Fruit fly (Drosophila melanogaster) ovary, adult (tissue): ENCODE data around the gene CG9737.

Experiments
- CG17801 ChIP-seq: fragments of 200-800 bp; optimal IDR thresholded peaks from 2 replicates; lab custom pipeline; 2019; ENCODE audit warnings: missing biosample characterization, mild to moderate bottlenecking, missing genetic modification characterization, moderate library complexity; ENCODE audit not compliant: partially characterized antibody

CG9737 gene

dm6 chr3R:30273898-30274297 lies 30.8 kb upstream of the CG9737 start:
- TF ChIP-seq CG17801 = no peak

DNA sequence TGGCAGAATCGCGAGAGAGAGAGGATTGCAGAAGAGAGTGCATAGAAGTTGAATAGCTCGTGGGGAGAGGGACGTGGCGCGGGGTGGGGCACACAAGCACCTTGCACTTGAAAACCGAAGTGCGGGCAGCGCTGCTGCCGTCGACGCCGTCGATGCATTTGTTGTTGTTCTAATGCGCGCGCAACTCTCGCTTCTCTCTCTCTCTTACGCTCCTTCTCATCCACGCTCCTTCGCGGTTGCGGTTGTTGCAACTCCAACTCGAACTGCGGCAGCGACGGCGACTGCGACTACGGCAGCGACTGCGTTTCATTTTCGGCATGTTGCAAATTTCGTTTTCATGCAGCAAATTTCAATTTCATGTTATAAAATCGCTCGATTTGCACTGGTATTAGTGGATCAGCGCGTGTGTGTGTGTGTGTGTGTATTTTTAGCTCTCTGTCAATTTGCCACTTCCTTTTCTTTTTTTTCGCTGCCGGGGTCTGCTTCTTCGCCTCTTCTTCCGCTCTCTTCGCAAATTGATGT lies 29.8 kb upstream of the CG9737 start:
- no peak for TF ChIP-seq CG17801

DNA sequence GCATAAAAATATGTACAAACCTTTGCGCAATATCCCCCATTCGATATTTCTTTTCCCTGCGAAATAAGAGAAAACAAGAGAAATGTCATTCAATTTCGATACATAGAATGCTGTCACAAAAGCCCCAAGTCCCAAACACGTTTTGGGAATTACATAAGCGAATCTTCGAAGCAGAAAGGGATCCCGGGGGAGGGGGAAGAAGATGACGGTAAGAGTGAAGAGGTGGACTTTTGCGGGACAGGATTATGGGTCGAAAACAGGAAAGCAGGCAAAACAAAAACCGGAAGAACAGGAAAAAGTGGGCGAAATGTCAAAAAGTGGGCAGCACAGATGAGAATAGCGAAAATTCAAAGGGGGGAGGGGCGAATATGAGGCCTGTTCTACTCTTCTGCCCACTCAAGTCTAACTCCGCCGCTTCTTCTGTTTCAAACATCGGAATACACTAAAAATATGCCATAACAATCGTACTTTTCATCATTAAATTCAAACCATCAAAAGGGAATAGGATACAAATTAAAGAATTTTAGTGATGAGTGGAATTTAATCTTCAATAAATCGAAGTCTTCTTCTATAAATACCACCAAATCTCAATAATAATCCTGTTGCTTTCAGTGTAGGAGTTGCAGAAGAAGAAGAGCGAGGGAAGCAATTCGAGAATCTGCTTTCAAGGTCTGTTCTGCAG lies 29.2 kb upstream of the CG9737 start:
- TF ChIP-seq CG17801 = no peak

DNA sequence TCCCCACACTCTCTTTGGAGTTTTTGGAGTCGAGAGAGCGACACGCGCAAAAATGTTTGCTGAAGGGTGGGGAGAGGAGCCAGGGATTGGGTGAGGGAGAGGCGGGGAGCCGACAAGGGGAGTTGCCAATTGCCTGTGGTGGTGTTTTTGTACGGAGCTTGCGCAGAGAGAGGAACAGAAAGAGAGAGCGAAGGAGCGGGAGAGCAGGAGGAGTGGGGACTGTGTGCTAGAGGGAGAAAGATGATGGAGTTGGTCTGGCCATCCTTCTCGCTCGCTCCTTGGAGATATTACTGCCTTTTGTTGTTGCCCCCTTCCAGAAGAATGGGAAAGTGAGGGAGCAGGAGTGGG lies 28.0 kb upstream of the CG9737 start:
- TF ChIP-seq CG17801 = no peak

DNA sequence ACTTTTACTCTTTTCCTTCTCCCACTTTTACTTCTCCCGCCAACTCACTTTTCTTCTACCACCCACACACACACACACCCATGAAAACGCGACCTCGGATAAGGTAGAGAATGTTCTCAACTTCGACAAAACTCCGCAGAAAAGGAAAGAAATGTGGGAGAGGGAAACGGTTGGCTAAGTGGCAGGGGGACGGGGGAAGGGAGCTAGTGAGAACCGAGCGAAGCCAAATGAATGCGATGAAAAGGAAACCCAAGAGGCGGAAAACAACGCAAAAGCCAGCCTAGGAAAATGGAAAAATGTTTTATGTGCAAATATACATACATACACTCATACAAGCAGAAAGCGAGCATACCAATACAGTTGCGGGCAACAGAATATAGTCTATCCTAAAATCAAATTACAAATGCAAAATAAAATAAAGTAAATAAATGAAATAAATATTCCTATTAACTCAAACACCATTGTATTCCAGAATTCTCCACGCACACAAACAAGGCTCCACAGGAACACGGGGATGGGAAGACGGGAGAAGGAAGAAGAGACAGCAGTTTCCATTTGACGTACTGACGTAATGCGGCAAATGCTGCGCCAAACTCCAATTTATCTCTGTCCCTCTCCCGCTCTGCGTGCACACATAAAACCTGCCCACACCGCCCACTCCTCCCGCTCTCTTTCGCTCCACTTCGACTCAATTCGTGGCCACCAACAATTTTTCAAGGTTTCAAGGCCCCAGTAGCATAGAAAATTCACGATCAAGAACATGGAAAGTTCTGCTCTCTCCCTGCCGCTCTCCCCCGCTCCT lies 27.4 kb upstream of the CG9737 start:
- no peak for TF ChIP-seq CG17801

- no peak for TF ChIP-seq CG17801
These were observed 25.6 kb upstream of the CG9737 start for dm6 chr3R:30268733-30269132.

- no peak for TF ChIP-seq CG17801
These were observed 22.3 kb upstream of the CG9737 start for dm6 chr3R:30265420-30265819.

- TF ChIP-seq CG17801 = no peak
These were observed 21.7 kb upstream of the CG9737 start for dm6 chr3R:30264671-30265282.

DNA sequence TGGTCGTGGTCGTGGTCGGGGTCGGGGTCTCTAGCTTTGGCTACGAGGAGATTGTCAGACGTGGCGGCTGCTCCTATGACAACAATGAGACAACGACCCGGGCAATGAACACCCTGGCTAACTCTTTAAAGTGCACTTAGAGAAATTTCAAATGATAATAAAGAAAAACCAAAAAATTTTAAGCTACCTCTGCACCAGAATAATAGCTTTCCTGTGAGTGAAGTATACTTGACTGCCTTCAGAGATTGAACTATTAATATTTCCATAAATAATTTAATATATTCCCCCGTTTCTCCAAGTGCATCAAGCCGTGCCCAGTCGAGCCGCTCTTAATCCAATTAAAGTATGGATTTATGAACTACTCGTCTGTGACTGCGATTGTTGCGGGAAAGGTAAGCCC lies 20.6 kb upstream of the CG9737 start:
- no peak for TF ChIP-seq CG17801

- no peak for TF ChIP-seq CG17801
These were observed 18.7 kb upstream of the CG9737 start for dm6 chr3R:30261838-30262237.

DNA sequence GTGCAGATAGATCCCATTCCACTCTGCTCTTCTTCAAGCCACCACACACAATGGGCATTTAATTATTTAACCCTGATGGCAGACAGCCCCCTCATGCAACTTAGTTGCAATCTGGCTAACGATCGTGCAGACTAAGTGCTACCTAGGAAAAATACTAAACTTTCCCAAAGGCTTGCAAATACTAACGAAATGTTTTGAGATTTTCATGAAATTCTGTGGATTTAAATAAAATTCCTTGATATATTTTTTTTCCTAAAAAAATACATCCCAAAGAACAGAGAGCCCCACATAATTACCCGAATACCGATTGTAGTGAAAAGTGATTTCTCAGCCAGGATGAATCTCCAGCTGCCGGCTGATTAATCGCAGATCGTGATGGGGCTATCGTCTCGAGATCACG lies 16.4 kb upstream of the CG9737 start:
- TF ChIP-seq CG17801 = no peak

- TF ChIP-seq CG17801 = no peak
These were observed 15.9 kb upstream of the CG9737 start for dm6 chr3R:30258991-30259351.

DNA sequence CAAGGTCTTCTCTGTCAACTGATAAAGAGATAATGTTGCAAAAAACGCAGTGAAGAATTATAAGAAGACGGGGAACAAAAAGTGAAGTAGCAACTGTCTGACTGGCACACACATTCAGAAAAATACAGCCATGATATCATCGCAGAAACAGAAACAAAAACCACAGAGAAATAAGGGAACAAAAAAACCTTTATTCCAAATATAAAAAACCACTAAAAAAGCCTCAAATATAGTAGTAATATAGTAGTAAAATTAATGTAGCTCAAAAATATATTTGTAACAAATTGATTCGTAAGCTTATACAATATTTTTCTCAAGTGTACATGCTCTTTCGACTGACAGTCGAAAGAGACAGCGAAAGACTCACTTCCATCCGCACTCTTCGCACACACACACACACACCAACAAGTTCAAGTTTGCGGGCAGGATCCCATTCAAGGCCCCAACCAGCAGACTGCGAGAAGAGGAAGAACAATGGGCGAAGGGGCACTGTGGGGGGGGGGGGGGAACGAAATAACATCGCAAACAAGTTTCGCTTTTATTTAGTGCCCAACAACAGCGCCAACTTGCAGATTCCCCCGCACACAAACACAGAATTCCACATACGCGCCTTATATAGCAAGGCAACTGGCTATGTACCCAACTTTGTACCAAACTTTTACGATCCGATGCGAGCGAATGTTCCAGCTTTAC lies 15.3 kb upstream of the CG9737 start:
- no peak for TF ChIP-seq CG17801

DNA sequence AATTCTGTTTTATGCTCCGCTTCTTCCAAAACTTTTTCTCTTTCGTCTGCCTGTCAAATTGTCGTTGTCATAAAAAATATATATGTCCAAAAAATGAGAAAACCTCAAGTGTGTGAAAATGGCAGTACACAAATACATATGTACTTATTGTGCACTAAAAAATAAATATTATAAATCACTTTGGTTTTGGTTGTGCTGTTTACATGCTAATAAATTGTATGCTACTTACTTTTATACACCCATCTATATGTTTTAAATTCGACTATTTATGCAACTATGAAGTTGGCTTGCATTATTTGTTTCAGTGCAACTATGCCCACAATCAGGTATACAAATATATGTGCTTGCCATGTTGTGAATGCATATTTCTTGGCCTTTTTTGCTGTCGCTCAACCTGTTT lies 14.5 kb upstream of the CG9737 start:
- no peak for TF ChIP-seq CG17801

dm6 chr3R:30256233-30256632 lies 13.1 kb upstream of the CG9737 start:
- no peak for TF ChIP-seq CG17801

DNA sequence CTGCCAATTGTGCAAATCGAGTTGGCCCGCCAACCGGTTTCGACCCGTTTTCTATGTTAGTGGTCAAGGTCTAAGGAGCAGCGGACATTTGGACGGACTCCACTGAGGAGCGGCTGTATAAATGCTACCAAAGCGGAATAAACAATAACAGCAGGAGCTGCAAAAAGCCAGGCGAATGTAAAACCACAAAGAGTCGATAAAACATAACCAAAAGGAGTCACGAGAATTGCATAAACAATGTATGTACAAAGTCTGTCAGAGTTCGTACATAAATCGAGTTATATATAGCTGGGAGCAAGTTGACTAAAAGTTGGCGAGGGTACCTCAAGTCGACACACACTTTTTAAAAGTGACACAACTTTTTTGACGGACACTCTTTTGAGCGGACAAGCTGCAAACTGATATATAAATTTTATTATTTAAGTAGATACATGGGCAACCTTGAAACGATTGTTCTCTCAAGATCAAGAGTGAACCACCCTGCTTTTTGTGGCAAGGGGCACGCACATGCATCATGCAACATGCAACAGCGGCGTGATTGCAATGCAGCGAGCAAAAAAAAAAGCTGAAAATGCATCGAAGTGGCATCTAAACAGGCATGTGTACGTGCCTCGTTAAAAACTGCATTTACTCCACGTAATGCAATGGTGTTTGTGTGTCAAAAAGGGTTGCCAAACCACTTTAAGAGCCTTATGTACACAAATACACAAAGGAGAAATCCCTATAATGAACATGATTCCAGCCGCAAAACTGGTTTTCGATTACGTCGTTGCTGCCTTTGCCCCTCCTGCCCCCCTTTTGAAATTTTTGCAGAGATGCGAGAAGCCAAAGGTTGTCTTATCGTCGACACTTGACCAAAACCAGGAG lies 12.4 kb upstream of the CG9737 start:
- no peak for TF ChIP-seq CG17801
